Worm (Caenorhabditis elegans): ENCODE results near the gene imph-1.

The imph-1 gene

ce11 chrIII:4561286-4561685 lies 7.9 kb downstream of the imph-1 start:
- TF ChIP-seq ceh-39 (tag; optimal IDR thresholded peaks at IDR 0.05) (no peak), lsy-2 (tag; optimal IDR thresholded peaks at IDR 0.05) (no peak), blmp-1 (tag; optimal IDR thresholded peaks at IDR 0.05) (no peak), ztf-11 (tag; optimal IDR thresholded peaks at IDR 0.05) (no peak), ceh-83 (GFP tag; optimal IDR thresholded peaks at IDR 0.05) (no peak), mab-5 (tag; optimal IDR thresholded peaks at IDR 0.05) (no peak), unc-39 (tag; optimal IDR thresholded peaks at IDR 0.05) (no peak), mep-1 (tag; optimal IDR thresholded peaks at IDR 0.05) (no peak), ham-2 (GFP tag; optimal IDR thresholded peaks at IDR 0.05) (no peak), nhr-2 (tag; optimal IDR thresholded peaks at IDR 0.05) (no peak), unc-62 (GFP tag; optimal IDR thresholded peaks at IDR 0.05) (no peak), bed-3 (GFP tag; optimal IDR thresholded peaks at IDR 0.05) (no peak), tbx-8 (GFP tag; optimal IDR thresholded peaks at IDR 0.05) (no peak), snpc-4 (tag; optimal IDR thresholded peaks at IDR 0.05) (no peak), ces-1 (GFP tag; optimal IDR thresholded peaks at IDR 0.05) (no peak), cnd-1 (tag; optimal IDR thresholded peaks at IDR 0.05) (no peak), drap-1 (GFP tag; optimal IDR thresholded peaks at IDR 0.05) (no peak), nhr-28 (tag; optimal IDR thresholded peaks at IDR 0.05) (no peak), sem-2 (GFP tag; optimal IDR thresholded peaks at IDR 0.05) (no peak)

DNA sequence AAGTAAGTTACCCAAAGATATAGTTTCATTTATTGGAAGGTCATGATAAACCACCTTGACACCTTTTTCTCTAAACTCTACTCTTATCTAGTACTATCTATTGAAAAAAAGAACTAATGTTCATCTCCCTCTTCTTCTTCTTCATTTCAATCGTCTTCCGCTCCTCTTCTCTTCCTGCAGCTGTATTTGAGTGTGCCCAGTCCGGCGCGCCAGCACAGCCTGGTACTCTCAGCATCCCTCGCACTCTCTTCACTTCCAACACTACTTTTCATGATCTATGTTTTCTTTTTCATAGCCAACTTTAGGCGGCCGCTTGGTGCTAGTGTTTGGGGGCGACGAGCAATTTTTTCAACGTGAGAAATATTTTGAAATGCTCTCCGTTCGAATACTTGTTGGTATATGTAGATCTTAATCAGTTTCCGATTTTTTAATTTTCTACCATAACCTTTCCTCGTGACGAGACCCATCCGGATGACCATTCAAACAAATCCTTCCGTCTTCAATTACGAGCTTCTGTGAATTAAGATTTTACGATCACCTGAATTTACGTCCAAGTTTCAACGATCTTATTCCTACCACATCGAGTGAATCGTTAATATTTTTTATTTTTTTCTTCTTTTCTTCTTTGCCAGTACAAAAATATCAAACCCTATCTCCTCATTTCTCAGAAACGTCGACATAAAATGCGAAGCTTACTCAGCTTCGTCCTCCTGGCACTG lies 8.8 kb downstream of the imph-1 start, which contains the start of gene pan-1:
pan-1 (plus strand) TSS at position 669 of the 719 bp plus-strand sequence.
- peak; percentile 76 for TF ChIP-seq ham-2 (GFP tag; optimal IDR thresholded peaks at IDR 0.05)
- TF ChIP-seq tbx-8 (GFP tag; optimal IDR thresholded peaks at IDR 0.05), result no peak
- TF ChIP-seq unc-120 (tag; optimal IDR thresholded peaks at IDR 0.05; ENCODE audit: poor library complexity, severe bottlenecking), result peak; percentile 89

- TF ChIP-seq hlh-1 (tag; optimal IDR thresholded peaks at IDR 0.05) (no peak), snpc-4 (tag; optimal IDR thresholded peaks at IDR 0.05) (no peak), ham-2 (GFP tag; optimal IDR thresholded peaks at IDR 0.05) (no peak), mab-5 (tag; optimal IDR thresholded peaks at IDR 0.05) (no peak), elt-1 (tag; optimal IDR thresholded peaks at IDR 0.05; ENCODE audit: borderline replicate concordance, insufficient read depth) (no peak), tbx-8 (GFP tag; optimal IDR thresholded peaks at IDR 0.05) (no peak), bed-3 (GFP tag; optimal IDR thresholded peaks at IDR 0.05) (no peak), cnd-1 (tag; optimal IDR thresholded peaks at IDR 0.05) (no peak), nhr-237 (tag; optimal IDR thresholded peaks at IDR 0.05) (no peak), mls-2 (tag; optimal IDR thresholded peaks at IDR 0.05) (no peak), nhr-2 (tag; optimal IDR thresholded peaks at IDR 0.05) (no peak), unc-39 (tag; optimal IDR thresholded peaks at IDR 0.05) (no peak), sem-2 (GFP tag; optimal IDR thresholded peaks at IDR 0.05) (no peak)
Measured at ce11 chrIII:4568030-4568429, 14.6 kb downstream of the imph-1 start, which contains the start of gene mlcd-1. TSS of gene mlcd-1 (minus strand) at chrIII:4568130.

ce11 chrIII:4568455-4568854 lies 15.0 kb downstream of the imph-1 start, which contains the start of gene idhg-1:
TSS of gene idhg-1 (plus strand) at chrIII:4568797.
- TF ChIP-seq zip-8 (tag; optimal IDR thresholded peaks at IDR 0.05), result peak; percentile 24
- TF ChIP-seq nhr-28 (tag; optimal IDR thresholded peaks at IDR 0.05), result peak; percentile 61
- peak; percentile 35 for TF ChIP-seq nhr-237 (tag; optimal IDR thresholded peaks at IDR 0.05)
- TF ChIP-seq ceh-43 (GFP tag; optimal IDR thresholded peaks at IDR 0.05), result peak; percentile 95
- TF ChIP-seq ces-1 (GFP tag; optimal IDR thresholded peaks at IDR 0.05), result peak; percentile 56
- peak; percentile 96 for TF ChIP-seq drap-1 (GFP tag; optimal IDR thresholded peaks at IDR 0.05)
- TF ChIP-seq elt-1 (tag; optimal IDR thresholded peaks at IDR 0.05; ENCODE audit: borderline replicate concordance, insufficient read depth), result peak; percentile 95
- TF ChIP-seq blmp-1 (tag; optimal IDR thresholded peaks at IDR 0.05), result peak; percentile 92
- TF ChIP-seq mep-1 (tag; optimal IDR thresholded peaks at IDR 0.05), result peak; percentile 93
- TF ChIP-seq lin-32 (GFP tag; optimal IDR thresholded peaks at IDR 0.05), result peak; percentile 85
- peak; percentile 94 for TF ChIP-seq hlh-1 (tag; optimal IDR thresholded peaks at IDR 0.05)
- peak; percentile 95 for TF ChIP-seq cnd-1 (tag; optimal IDR thresholded peaks at IDR 0.05)
- no peak for TF ChIP-seq snpc-4 (tag; optimal IDR thresholded peaks at IDR 0.05)
- peak; percentile 97 for TF ChIP-seq ztf-11 (tag; optimal IDR thresholded peaks at IDR 0.05)
- peak; percentile 70 for TF ChIP-seq pha-4 (tag; optimal IDR thresholded peaks at IDR 0.05)
- peak; percentile 91 for TF ChIP-seq mab-5 (tag; optimal IDR thresholded peaks at IDR 0.05)
- peak; percentile 87 for TF ChIP-seq bed-3 (GFP tag; optimal IDR thresholded peaks at IDR 0.05)
- TF ChIP-seq M03D4.4 (tag; optimal IDR thresholded peaks at IDR 0.05), result peak; percentile 97
- TF ChIP-seq ham-2 (GFP tag; optimal IDR thresholded peaks at IDR 0.05), result peak; percentile 90
- peak; percentile 90 for TF ChIP-seq sem-2 (GFP tag; optimal IDR thresholded peaks at IDR 0.05)
- TF ChIP-seq tbx-8 (GFP tag; optimal IDR thresholded peaks at IDR 0.05), result peak; percentile 93
- peak; percentile 96 for TF ChIP-seq nhr-76 (tag; optimal IDR thresholded peaks at IDR 0.05)
- TF ChIP-seq unc-62 (GFP tag; optimal IDR thresholded peaks at IDR 0.05), result peak; percentile 64
- peak; percentile 91 for TF ChIP-seq ceh-83 (GFP tag; optimal IDR thresholded peaks at IDR 0.05)
- peak; percentile 66 for TF ChIP-seq elt-3 (tag; optimal IDR thresholded peaks at IDR 0.05)
- peak; percentile 90 for TF ChIP-seq flh-1 (GFP tag; optimal IDR thresholded peaks at IDR 0.05)
- TF ChIP-seq nhr-12 (tag; optimal IDR thresholded peaks at IDR 0.05), result peak; percentile 82
- no peak for TF ChIP-seq nhr-2 (tag; optimal IDR thresholded peaks at IDR 0.05)
- peak; percentile 98 for TF ChIP-seq unc-120 (tag; optimal IDR thresholded peaks at IDR 0.05; ENCODE audit: poor library complexity, severe bottlenecking)
- peak; percentile 31 for TF ChIP-seq ceh-39 (tag; optimal IDR thresholded peaks at IDR 0.05)
- TF ChIP-seq sptf-1 (tag; optimal IDR thresholded peaks at IDR 0.05), result peak; percentile 98
- peak; percentile 83 for TF ChIP-seq unc-39 (tag; optimal IDR thresholded peaks at IDR 0.05)
- TF ChIP-seq lsy-2 (tag; optimal IDR thresholded peaks at IDR 0.05), result peak; percentile 79
- TF ChIP-seq mls-2 (tag; optimal IDR thresholded peaks at IDR 0.05), result peak; percentile 99
- peak; percentile 70 for TF ChIP-seq lin-13 (tag; optimal IDR thresholded peaks at IDR 0.05)

Measured in whole organism, mixed stage, embryonic.